Fruit fly (Drosophila melanogaster) whole organism, embryonic: ENCODE data around the gene Ero1L.

ENCODE experiments used
- Adf1 ChIP-seq: fragments of 200-800 bp; sonication (Bioruptor generic); IDR thresholded peaks from 2 replicates; pipeline ENCODE4 v1.3.6; 2022; ENCODE audit warnings: missing biosample characterization, missing genetic modification characterization
- Awh ChIP-seq: fragments of 200-800 bp; sonication (Bioruptor generic); IDR thresholded peaks from 2 replicates; pipeline ENCODE4, ENCODE4 v1.3.6; 2022; ENCODE audit warnings: missing biosample characterization, missing genetic modification characterization
- CG10209 ChIP-seq: fragments of 200-800 bp; sonication (Bioruptor generic); optimal IDR thresholded peaks from 3 replicates; lab custom pipeline; 2017; ENCODE audit warnings: missing biosample characterization, mild to moderate bottlenecking, missing genetic modification characterization, missing genetic modification reagents
- CG10321 ChIP-seq: fragments of 200-800 bp; sonication (Bioruptor generic); IDR thresholded peaks from 2 replicates; pipeline ENCODE4 v1.3.6; 2022; ENCODE audit warnings: missing biosample characterization, missing genetic modification characterization
- CG12391 ChIP-seq: fragments of 200-800 bp; sonication (Bioruptor generic); optimal IDR thresholded peaks from 3 replicates; lab custom pipeline; 2018; ENCODE audit warnings: missing biosample characterization, mild to moderate bottlenecking, missing genetic modification characterization, moderate library complexity
- CG12659 ChIP-seq: fragments of 200-800 bp; sonication (Bioruptor generic); optimal IDR thresholded peaks from 3 replicates; lab custom pipeline; 2017; ENCODE audit warnings: mild to moderate bottlenecking, missing biosample characterization, missing genetic modification reagents, missing genetic modification characterization
- CG14441 ChIP-seq: fragments of 200-800 bp; sonication (Bioruptor generic); IDR thresholded peaks from 2 replicates; pipeline ENCODE4 v1.3.6; 2022; ENCODE audit warnings: missing biosample characterization, missing genetic modification characterization
- CG15696 ChIP-seq: fragments of 200-800 bp; sonication (Bioruptor generic); optimal IDR thresholded peaks from 2 replicates; lab custom pipeline; 2019; ENCODE audit warnings: missing biosample characterization, mild to moderate bottlenecking, missing genetic modification characterization, moderate library complexity
- CG16815 ChIP-seq: fragments of 200-800 bp; sonication (Bioruptor generic); optimal IDR thresholded peaks from 3 replicates; lab custom pipeline; 2017; ENCODE audit warnings: missing biosample characterization, mild to moderate bottlenecking, missing genetic modification characterization
- CG16863 ChIP-seq: fragments of 200-800 bp; sonication (Bioruptor generic); optimal IDR thresholded peaks from 3 replicates; lab custom pipeline; 2016; ENCODE audit warnings: missing biosample characterization, missing genetic modification characterization
- CG17186 ChIP-seq: fragments of 200-800 bp; sonication (Bioruptor generic); optimal IDR thresholded peaks from 3 replicates; lab custom pipeline; 2017; ENCODE audit warnings: missing biosample characterization, missing genetic modification reagents, missing genetic modification characterization
- CG17328 ChIP-seq: fragments of 200-800 bp; sonication (Bioruptor generic); IDR thresholded peaks from 2 replicates; pipeline ENCODE4 v1.3.6; 2022; ENCODE audit warnings: missing biosample characterization, missing genetic modification characterization
- CG17802 ChIP-seq: fragments of 200-800 bp; sonication (Bioruptor generic); optimal IDR thresholded peaks from 2 replicates; lab custom pipeline; 2018; ENCODE audit warnings: missing biosample characterization, mild to moderate bottlenecking, missing genetic modification characterization, moderate library complexity
- CG31388 ChIP-seq: fragments of 200-800 bp; sonication (Bioruptor generic); optimal IDR thresholded peaks from 2 replicates; lab custom pipeline; 2016; ENCODE audit warnings: missing biosample characterization, missing genetic modification characterization
- CG31441 ChIP-seq: fragments of 200-800 bp; sonication (Bioruptor generic); IDR thresholded peaks from 2 replicates; pipeline ENCODE4 v1.3.6; 2022; ENCODE audit warnings: missing biosample characterization, missing genetic modification characterization
- CG32532 ChIP-seq: fragments of 200-800 bp; sonication (Bioruptor generic); IDR thresholded peaks from 2 replicates; pipeline ENCODE4 v1.3.6; 2022; ENCODE audit warnings: missing biosample characterization, missing genetic modification characterization
- CG34422 ChIP-seq: fragments of 200-800 bp; sonication (Bioruptor generic); IDR thresholded peaks from 3 replicates; pipeline ENCODE4 v1.3.6; 2022; ENCODE audit warnings: missing biosample characterization, missing genetic modification characterization
- CG3847 ChIP-seq: fragments of 200-800 bp; sonication (Bioruptor generic); IDR thresholded peaks from 2 replicates; pipeline ENCODE4 v1.3.6; 2022; ENCODE audit warnings: missing biosample characterization, missing genetic modification characterization
- CG42726 ChIP-seq: fragments of 200-800 bp; sonication (Bioruptor generic); IDR thresholded peaks from 2 replicates; pipeline ENCODE4 v1.3.6; 2022; ENCODE audit warnings: missing biosample characterization, missing genetic modification characterization; ENCODE audit not compliant: partially characterized antibody
- CG4424 ChIP-seq: fragments of 200-800 bp; sonication (Bioruptor generic); optimal IDR thresholded peaks from 3 replicates; lab custom pipeline; 2016; ENCODE audit warnings: missing biosample characterization, missing genetic modification characterization
- CG8944 ChIP-seq: fragments of 200-800 bp; sonication (Bioruptor generic); optimal IDR thresholded peaks from 3 replicates; lab custom pipeline; 2016; ENCODE audit warnings: missing biosample characterization, missing genetic modification characterization
- CG9215 ChIP-seq: fragments of 200-800 bp; sonication (Bioruptor generic); IDR thresholded peaks from 2 replicates; pipeline ENCODE4 v1.3.6; 2022; ENCODE audit warnings: missing biosample characterization, missing genetic modification characterization
- CG9797 ChIP-seq: fragments of 200-800 bp; sonication (Bioruptor generic); optimal IDR thresholded peaks from 3 replicates; lab custom pipeline; 2018; ENCODE audit warnings: missing biosample characterization, mild to moderate bottlenecking, missing genetic modification characterization
- Chrac-16 ChIP-seq: fragments of 200-800 bp; sonication (Bioruptor generic); optimal IDR thresholded peaks from 3 replicates; lab custom pipeline; 2016; ENCODE audit warnings: missing biosample characterization, missing genetic modification characterization
- CkIIα-i1 ChIP-seq: fragments of 200-800 bp; sonication (Bioruptor generic); IDR thresholded peaks from 2 replicates; pipeline ENCODE4 v1.3.6; 2022; ENCODE audit warnings: missing biosample characterization, missing genetic modification characterization
- HmgD ChIP-seq: fragments of 200-800 bp; sonication (Bioruptor generic); optimal IDR thresholded peaks from 3 replicates; lab custom pipeline; 2016; ENCODE audit warnings: missing biosample characterization, missing genetic modification characterization
- PHDP ChIP-seq: fragments of 200-800 bp; sonication (Bioruptor generic); optimal IDR thresholded peaks from 3 replicates; lab custom pipeline; 2018; ENCODE audit warnings: missing biosample characterization, mild to moderate bottlenecking, missing genetic modification characterization, moderate library complexity
- Sry-δ ChIP-seq: fragments of 200-800 bp; sonication (Bioruptor generic); optimal IDR thresholded peaks from 2 replicates; lab custom pipeline; 2016; ENCODE audit warnings: missing biosample characterization, missing genetic modification characterization
- TFAM ChIP-seq: fragments of 200-800 bp; sonication (Bioruptor generic); optimal IDR thresholded peaks from 2 replicates; lab custom pipeline; 2017; ENCODE audit warnings: missing biosample characterization, missing genetic modification characterization, inconsistent platforms
- ase ChIP-seq: fragments of 200-800 bp; sonication (Bioruptor generic); IDR thresholded peaks from 3 replicates; pipeline ENCODE4 v1.3.6; 2022; ENCODE audit warnings: missing biosample characterization, missing genetic modification characterization
- bowl ChIP-seq: fragments of 200-800 bp; sonication (Bioruptor generic); IDR thresholded peaks from 2 replicates; pipeline ENCODE4 v1.3.6; 2022; ENCODE audit warnings: missing biosample characterization, missing genetic modification characterization
- btn ChIP-seq: fragments of 200-800 bp; sonication (Bioruptor generic); optimal IDR thresholded peaks from 2 replicates; lab custom pipeline; 2016; ENCODE audit warnings: missing biosample characterization, missing genetic modification characterization
- dimm ChIP-seq: fragments of 200-800 bp; sonication (Bioruptor generic); IDR thresholded peaks from 2 replicates; pipeline ENCODE4 v1.3.6; 2022; ENCODE audit warnings: missing biosample characterization, missing genetic modification characterization
- ems ChIP-seq: fragments of 200-800 bp; sonication (Bioruptor generic); optimal IDR thresholded peaks from 3 replicates; lab custom pipeline; 2016; ENCODE audit warnings: missing biosample characterization, missing genetic modification characterization
- esg ChIP-seq: fragments of 200-800 bp; sonication (Bioruptor generic); conservative IDR thresholded peaks from 2 replicates; pipeline ENCODE4 v1.3.6; 2022; ENCODE audit warnings: missing biosample characterization, missing genetic modification characterization
- gce ChIP-seq: fragments of 200-800 bp; sonication (Bioruptor generic); IDR thresholded peaks from 3 replicates; pipeline ENCODE4 v1.3.6; 2022; ENCODE audit warnings: missing biosample characterization, missing genetic modification characterization
- gfzf ChIP-seq: fragments of 200-800 bp; sonication (Bioruptor generic); optimal IDR thresholded peaks from 2 replicates; lab custom pipeline; 2016; ENCODE audit warnings: missing biosample characterization, mild to moderate bottlenecking, missing genetic modification characterization, moderate library complexity
- lab ChIP-seq: fragments of 200-800 bp; sonication (Bioruptor generic); optimal IDR thresholded peaks from 3 replicates; lab custom pipeline; 2017; ENCODE audit warnings: missing biosample characterization, missing genetic modification characterization, mild to moderate bottlenecking, moderate library complexity, missing genetic modification reagents
- lmd ChIP-seq: fragments of 200-800 bp; sonication (Bioruptor generic); IDR thresholded peaks from 2 replicates; pipeline ENCODE4 v1.3.6; 2022; ENCODE audit warnings: missing biosample characterization, missing genetic modification characterization
- lov ChIP-seq, 2 experiments: fragments of 200-800 bp in 1 of 2; fragments of >200 bp in 1 of 2; sonication (Bioruptor generic) in 1 of 2; IDR thresholded peaks in 1 of 2; optimal IDR thresholded peaks in 1 of 2; 2 replicates in 1 of 2; 3 replicates in 1 of 2; pipeline versions ENCODE4 v1.3.6 to Lab custom; 2017 to 2022; ENCODE audit warnings: missing biosample characterization in 1 of 2, missing genetic modification characterization in 1 of 2
- mirr ChIP-seq: fragments of 200-800 bp; sonication (Bioruptor generic); optimal IDR thresholded peaks from 3 replicates; lab custom pipeline; 2018; ENCODE audit warnings: missing biosample characterization, mild to moderate bottlenecking, missing genetic modification characterization
- pita ChIP-seq: fragments of 200-800 bp; sonication (Bioruptor generic); optimal IDR thresholded peaks from 2 replicates; lab custom pipeline; 2017; ENCODE audit warnings: missing biosample characterization, mild to moderate bottlenecking, missing genetic modification characterization
- pnt ChIP-seq: fragments of 200-800 bp; sonication (Bioruptor generic); optimal IDR thresholded peaks from 3 replicates; lab custom pipeline; 2016; ENCODE audit warnings: missing biosample characterization, missing genetic modification characterization
- sd ChIP-seq: fragments of 200-800 bp; sonication (Bioruptor generic); optimal IDR thresholded peaks from 3 replicates; lab custom pipeline; 2018; ENCODE audit warnings: missing biosample characterization, mild to moderate bottlenecking, missing genetic modification characterization, moderate library complexity
- shn ChIP-seq: fragments of 200-800 bp; sonication (Bioruptor generic); optimal IDR thresholded peaks from 3 replicates; lab custom pipeline; 2016; ENCODE audit warnings: missing biosample characterization, missing genetic modification characterization
- tna ChIP-seq: fragments of 200-800 bp; sonication (Bioruptor generic); IDR thresholded peaks from 2 replicates; pipeline ENCODE4 v1.3.6; 2022; ENCODE audit warnings: missing biosample characterization, missing genetic modification characterization; ENCODE audit not compliant: partially characterized antibody
- ttk ChIP-seq: fragments of 200-800 bp; sonication (Bioruptor generic); IDR thresholded peaks from 2 replicates; pipeline ENCODE4 v2.1.2; 2022; ENCODE audit warnings: missing biosample characterization, missing genetic modification characterization
- unpg ChIP-seq: fragments of 200-800 bp; sonication (Bioruptor generic); optimal IDR thresholded peaks from 3 replicates; lab custom pipeline; 2018; ENCODE audit warnings: missing biosample characterization, mild to moderate bottlenecking, missing genetic modification characterization, moderate library complexity
- usp ChIP-seq: fragments of >200 bp; optimal IDR thresholded peaks from 2 replicates; lab custom pipeline; 2017; ENCODE audit warnings: missing biosample characterization, missing genetic modification characterization
- zfh2 ChIP-seq: fragments of 200-800 bp; sonication (Bioruptor generic); optimal IDR thresholded peaks from 2 replicates; lab custom pipeline; 2016; ENCODE audit warnings: missing biosample characterization, missing genetic modification characterization

Gene Ero1L

dm6 chr3L:4122185-4122767, 47.9 kb upstream of the Ero1L start, which contains the start of gene Chd64 (continued):
- TF ChIP-seq Sry-δ (peak; percentile 5), ase (no peak), CG10321 (GFP tag; lab: Robert Waterston, UW) (no peak), usp (no peak), CG17186 (no peak), esg (no peak), HmgD (no peak), shn (GFP tag; lab: Kevin White, UChicago) (no peak), CG16863 (GFP tag; lab: Kevin White, UChicago) (no peak), tna (GFP tag; lab: Robert Waterston, UW) (peak; percentile 42; the same call in 1 of the 2 replicates), CG42726 (0 out of 2 replicates have a peak, but pooled peaks have one; percentile 52), CG14441 (no peak), pita (GFP tag; lab: Kevin White, UChicago) (no peak), ttk (GFP tag; lab: Robert Waterston, UW) (no peak), CkIIα-i1 (GFP tag; lab: Robert Waterston, UW) (no peak), CG12659 (GFP tag; lab: Kevin White, UChicago) (peak; percentile 72), sd (tag; lab: Kevin White, UChicago) (peak; percentile 94), mirr (peak; percentile 71), dimm (GFP tag; lab: Robert Waterston, UW) (no peak), CG8944 (GFP tag; lab: Kevin White, UChicago) (no peak), CG15696 (no peak), CG3847 (GFP tag; lab: Robert Waterston, UW) (peak; percentile 22; the same call in 1 of the 2 replicates), CG9215 (GFP tag; lab: Robert Waterston, UW) (no peak), Awh (GFP tag; lab: Robert Waterston, UW) (no peak; the same call in 1 of the 2 replicates), TFAM (GFP tag; lab: Kevin White, UChicago) (no peak), CG31388 (GFP tag; lab: Kevin White, UChicago) (no peak), lab (GFP tag; lab: Kevin White, UChicago) (peak; percentile 84), CG32532 (no peak; the same call in none of the 2 replicates), PHDP (tag; lab: Kevin White, UChicago) (peak; percentile 53), bowl (GFP tag; lab: Robert Waterston, UW) (no peak), zfh2 (GFP tag; lab: Kevin White, UChicago) (no peak), CG17802 (tag; lab: Kevin White, UChicago) (no peak), CG34422 (GFP tag; lab: Robert Waterston, UW) (peak; percentile 60; the same call in 1 of the 3 replicates), Adf1 (GFP tag; lab: Robert Waterston, UW) (peak; percentile 50; the same call in 1 of the 2 replicates), ems (GFP tag; lab: Kevin White, UChicago) (no peak), pnt (GFP tag; lab: Kevin White, UChicago) (no peak), unpg (GFP tag; lab: Kevin White, UChicago) (peak; percentile 45), CG16815 (GFP tag; lab: Kevin White, UChicago) (no peak), lov (optimal IDR thresholded peaks at IDR 0.05; lab: Kevin White, UChicago) (no peak), lov (GFP tag; IDR thresholded peaks at IDR 0.05; lab: Robert Waterston, UW) (no peak), CG17328 (GFP tag; lab: Robert Waterston, UW) (peak; percentile 31; the same call in 1 of the 2 replicates), CG31441 (GFP tag; lab: Robert Waterston, UW) (no peak), lmd (no peak), btn (no peak), gfzf (GFP tag; lab: Kevin White, UChicago) (no peak), gce (GFP tag; lab: Robert Waterston, UW) (no peak), CG4424 (GFP tag; lab: Kevin White, UChicago) (no peak), CG12391 (no peak), CG9797 (no peak), Chrac-16 (peak; percentile 5), CG10209 (GFP tag; lab: Kevin White, UChicago) (no peak)
